Fruit fly (Drosophila melanogaster): ENCODE data around the gene CG7362.
A peak's percentile ranks its signal among the peaks of the same experiment; 100 is the strongest.

The CG7362 gene

dm6 chr3R:14731781-14732100, 22.5 kb downstream of the CG7362 start:
- TF ChIP-seq CG14655 (GFP tag; optimal IDR thresholded peaks at IDR 0.05): peak; percentile 39
- peak; percentile 1 for TF ChIP-seq CG9948 (tag; optimal IDR thresholded peaks at IDR 0.05)
- no peak for TF ChIP-seq Pif1B (GFP tag; optimal IDR thresholded peaks at IDR 0.05)
- TF ChIP-seq D1 (tag; optimal IDR thresholded peaks at IDR 0.05): no peak
- TF ChIP-seq Snoo (tag; optimal IDR thresholded peaks at IDR 0.05): no peak
- TF ChIP-seq CG12605 (GFP tag; IDR thresholded peaks at IDR 0.05): no peak
- peak; percentile 14 for TF ChIP-seq EcR (GFP tag; optimal IDR thresholded peaks at IDR 0.05)
- TF ChIP-seq CG17806 (tag; optimal IDR thresholded peaks at IDR 0.05): peak; percentile 14
- TF ChIP-seq CG32121 (GFP tag; IDR thresholded peaks at IDR 0.05): no peak; the same call in 1 of the 2 replicates

- TF ChIP-seq CG14655 (GFP tag; optimal IDR thresholded peaks at IDR 0.05): no peak
- TF ChIP-seq gl (tag; optimal IDR thresholded peaks at IDR 0.05): no peak
- TF ChIP-seq CG4496 (GFP tag; IDR thresholded peaks at IDR 0.05): peak; percentile 73; the same call in 1 of the 3 replicates
- no peak for TF ChIP-seq CG15710 (tag; optimal IDR thresholded peaks at IDR 0.05)
- TF ChIP-seq Pif1B (GFP tag; optimal IDR thresholded peaks at IDR 0.05): peak; percentile 43
- TF ChIP-seq Pif1A (GFP tag; optimal IDR thresholded peaks at IDR 0.05): peak; percentile 55
- peak; percentile 68; the same call in 1 of the 2 replicates for TF ChIP-seq CG32121 (GFP tag; IDR thresholded peaks at IDR 0.05)
- TF ChIP-seq CG10348 (GFP tag; IDR thresholded peaks at IDR 0.05): no peak
- TF ChIP-seq Ets98B (GFP tag; IDR thresholded peaks at IDR 0.05): peak; percentile 78
- TF ChIP-seq EcR (GFP tag; optimal IDR thresholded peaks at IDR 0.05): peak; percentile 67
- no peak for TF ChIP-seq D1 (tag; optimal IDR thresholded peaks at IDR 0.05)
- no peak for TF ChIP-seq CG13204 (GFP tag; optimal IDR thresholded peaks at IDR 0.05)
- TF ChIP-seq CG8301 (tag; optimal IDR thresholded peaks at IDR 0.05): peak; percentile 49
- no peak for TF ChIP-seq rn (GFP tag; IDR thresholded peaks at IDR 0.05)
- peak; percentile 42 for TF ChIP-seq Snoo (tag; optimal IDR thresholded peaks at IDR 0.05)
- no peak for TF ChIP-seq CG8159 (tag; optimal IDR thresholded peaks at IDR 0.05)
- no peak for TF ChIP-seq CG34367 (tag; optimal IDR thresholded peaks at IDR 0.05)
- no peak for TF ChIP-seq CG17806 (tag; optimal IDR thresholded peaks at IDR 0.05)
- no peak for TF ChIP-seq fd96Ca (GFP tag; IDR thresholded peaks at IDR 0.05)
- TF ChIP-seq CG12605 (GFP tag; IDR thresholded peaks at IDR 0.05): 0 out of 2 replicates have a peak, but pooled peaks have one; percentile 38
- TF ChIP-seq CG9948 (tag; optimal IDR thresholded peaks at IDR 0.05): no peak
Measured at dm6 chr3R:14731061-14731780, 23.0 kb downstream of the CG7362 start, which contains the start of gene CG7530. TSS of gene CG7530 (minus strand) at chr3R:14731509.

dm6 chr3R:14730595-14730994, 23.7 kb downstream of the CG7362 start:
- TF ChIP-seq CG9948 (tag; optimal IDR thresholded peaks at IDR 0.05): no peak
- TF ChIP-seq D1 (tag; optimal IDR thresholded peaks at IDR 0.05): no peak
- TF ChIP-seq Snoo (tag; optimal IDR thresholded peaks at IDR 0.05): no peak
- TF ChIP-seq CG4496 (GFP tag; IDR thresholded peaks at IDR 0.05): peak; percentile 39; the same call in 2 of the 3 replicates
- peak; percentile 50; the same call in 1 of the 2 replicates for TF ChIP-seq Ets98B (GFP tag; IDR thresholded peaks at IDR 0.05)
- TF ChIP-seq fd96Ca (GFP tag; IDR thresholded peaks at IDR 0.05): peak; percentile 38; the same call in 1 of the 3 replicates
- peak; percentile 61 for TF ChIP-seq EcR (GFP tag; optimal IDR thresholded peaks at IDR 0.05)

DNA sequence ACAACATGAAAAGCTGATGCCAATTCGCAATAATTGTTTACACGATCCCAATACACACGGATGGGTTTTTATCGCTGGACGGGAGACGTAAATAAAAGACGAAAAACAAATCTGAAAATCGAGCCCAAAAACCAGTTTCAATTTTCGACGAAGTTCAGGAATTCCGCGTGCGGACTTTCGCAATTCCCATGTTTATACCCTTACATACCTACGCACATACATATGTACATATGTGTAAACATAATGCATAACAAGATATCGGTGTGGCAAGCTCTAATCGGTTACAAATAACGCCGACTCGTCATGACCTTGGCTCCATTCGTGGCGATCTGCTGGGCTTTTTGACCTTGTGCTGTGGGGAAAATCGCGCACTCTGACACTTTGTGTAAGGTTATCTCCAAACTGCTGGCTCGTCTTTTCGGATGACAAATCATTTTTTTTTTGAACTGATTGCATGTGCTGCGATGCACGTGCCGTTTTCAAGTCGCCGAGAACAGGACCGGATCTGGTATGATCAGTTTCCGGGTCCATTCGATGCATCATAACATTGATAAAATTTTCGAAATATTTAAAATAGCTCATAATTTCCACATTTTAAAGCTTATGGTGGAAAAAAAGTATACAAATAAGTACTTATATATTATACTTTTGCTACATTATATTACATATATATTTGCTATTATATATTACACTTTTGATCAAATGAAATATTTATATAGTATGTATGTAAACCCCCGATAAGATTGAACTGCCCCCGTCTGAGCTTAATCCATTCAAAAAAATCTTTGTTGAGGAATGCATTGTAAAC, 24.4 kb downstream of the CG7362 start:
- no peak for TF ChIP-seq Pif1A (GFP tag; optimal IDR thresholded peaks at IDR 0.05)
- no peak for TF ChIP-seq CG12605 (GFP tag; IDR thresholded peaks at IDR 0.05)
- peak; percentile 33 for TF ChIP-seq CG9948 (tag; optimal IDR thresholded peaks at IDR 0.05)
- no peak for TF ChIP-seq CG34367 (tag; optimal IDR thresholded peaks at IDR 0.05)
- TF ChIP-seq CG4496 (GFP tag; IDR thresholded peaks at IDR 0.05): no peak
- TF ChIP-seq gl (tag; optimal IDR thresholded peaks at IDR 0.05): no peak
- TF ChIP-seq CG14655 (GFP tag; optimal IDR thresholded peaks at IDR 0.05): peak; percentile 28
- TF ChIP-seq CG32121 (GFP tag; IDR thresholded peaks at IDR 0.05): no peak
- no peak for TF ChIP-seq CG17806 (tag; optimal IDR thresholded peaks at IDR 0.05)
- no peak for TF ChIP-seq CG8301 (tag; optimal IDR thresholded peaks at IDR 0.05)
- no peak for TF ChIP-seq D1 (tag; optimal IDR thresholded peaks at IDR 0.05)
- no peak for TF ChIP-seq Ets98B (GFP tag; IDR thresholded peaks at IDR 0.05)
- 0 out of 3 replicates have a peak, but pooled peaks have one; percentile 35 for TF ChIP-seq fd96Ca (GFP tag; IDR thresholded peaks at IDR 0.05)
- TF ChIP-seq rn (GFP tag; IDR thresholded peaks at IDR 0.05): no peak
- no peak for TF ChIP-seq CG13204 (GFP tag; optimal IDR thresholded peaks at IDR 0.05)
- TF ChIP-seq CG10348 (GFP tag; IDR thresholded peaks at IDR 0.05): no peak
- peak; percentile 14 for TF ChIP-seq EcR (GFP tag; optimal IDR thresholded peaks at IDR 0.05)
- TF ChIP-seq CG15710 (tag; optimal IDR thresholded peaks at IDR 0.05): no peak
- peak; percentile 18 for TF ChIP-seq Pif1B (GFP tag; optimal IDR thresholded peaks at IDR 0.05)
- TF ChIP-seq CG8159 (tag; optimal IDR thresholded peaks at IDR 0.05): peak; percentile 55
- TF ChIP-seq Snoo (tag; optimal IDR thresholded peaks at IDR 0.05): peak; percentile 51

Measured in whole organism, pupa.